Worm (Caenorhabditis elegans): ENCODE results near the gene srsx-8.

ce11 chrV:1577092-1577709, 24.3 kb upstream of the srsx-8 start:
- no peak for TF ChIP-seq ceh-82 (tag; optimal IDR thresholded peaks at IDR 0.05)
- no peak for TF ChIP-seq unc-62 (GFP tag; optimal IDR thresholded peaks at IDR 0.05)
- TF ChIP-seq elt-2 (tag; optimal IDR thresholded peaks at IDR 0.05), result no peak
- no peak for TF ChIP-seq ztf-11 (tag; optimal IDR thresholded peaks at IDR 0.05)
- no peak for TF ChIP-seq ama-1 (optimal IDR thresholded peaks at IDR 0.05)
- no peak for TF ChIP-seq elt-3 (tag; optimal IDR thresholded peaks at IDR 0.05)
- no peak for TF ChIP-seq vab-15 (tag; optimal IDR thresholded peaks at IDR 0.05)
- TF ChIP-seq hlh-17 (GFP tag; optimal IDR thresholded peaks at IDR 0.05; ENCODE audit: borderline replicate concordance), result no peak
- TF ChIP-seq nhr-77 (tag; optimal IDR thresholded peaks at IDR 0.05), result no peak
- no peak for TF ChIP-seq aly-2 (tag; optimal IDR thresholded peaks at IDR 0.05)
- no peak for TF ChIP-seq aha-1 (tag; optimal IDR thresholded peaks at IDR 0.05)
- TF ChIP-seq ceh-63 (GFP tag; optimal IDR thresholded peaks at IDR 0.05), result no peak
